Worm (Caenorhabditis elegans): Measurements from ENCODE around the gene F47B8.18.

- no peak for TF ChIP-seq hmbx-1 (tag; optimal IDR thresholded peaks at IDR 0.05)
- TF ChIP-seq tra-4 (tag; optimal IDR thresholded peaks at IDR 0.05) = no peak
- no peak for TF ChIP-seq ama-1 (optimal IDR thresholded peaks at IDR 0.05)
- no peak for TF ChIP-seq ceh-36 (tag; optimal IDR thresholded peaks at IDR 0.05)
- TF ChIP-seq F13C5.2 (tag; optimal IDR thresholded peaks at IDR 0.05) = no peak
- TF ChIP-seq pes-1 (GFP tag; IDR thresholded peaks at IDR 0.05) = no peak
- no peak for TF ChIP-seq flt-1 (GFP tag; IDR thresholded peaks at IDR 0.05)
Observed at ce11 chrV:14283241-14283640, 42.0 kb downstream of the F47B8.18 start, which contains the start of gene F40G12.10.

All from whole organism, early embryonic.